Fruit fly (Drosophila melanogaster) whole organism, adult: ENCODE results near the gene CG9682.
A peak's percentile ranks its signal among the peaks of the same experiment; 100 is the strongest.

Source experiments
- CG14711 ChIP-seq: fragments of 200-800 bp; sonication (Bioruptor generic); optimal IDR thresholded peaks from 2 replicates; lab custom pipeline; 2018; ENCODE audit warnings: missing biosample characterization, mild to moderate bottlenecking, missing genetic modification characterization, moderate library complexity
- CG5204 ChIP-seq: fragments of 200-800 bp; sonication (Bioruptor generic); optimal IDR thresholded peaks from 2 replicates; lab custom pipeline; 2016; ENCODE audit warnings: missing biosample characterization, missing genetic modification characterization
- CG7101 ChIP-seq: fragments of 200-800 bp; sonication (Bioruptor generic); optimal IDR thresholded peaks from 2 replicates; lab custom pipeline; 2018; ENCODE audit warnings: missing biosample characterization, mild to moderate bottlenecking, missing genetic modification characterization, moderate library complexity
- Hr96 ChIP-seq: fragments of 200-800 bp; sonication (Bioruptor generic); optimal IDR thresholded peaks from 2 replicates; lab custom pipeline; 2016; ENCODE audit warnings: missing biosample characterization, missing genetic modification characterization
- bab1 ChIP-seq: fragments of 200-800 bp; sonication (Bioruptor generic); optimal IDR thresholded peaks from 3 replicates; lab custom pipeline; 2019; ENCODE audit warnings: missing biosample characterization, mild to moderate bottlenecking, missing genetic modification characterization, moderate library complexity
- cic ChIP-seq: fragments of 200-800 bp; sonication (Bioruptor generic); optimal IDR thresholded peaks from 2 replicates; lab custom pipeline; 2017; ENCODE audit warnings: missing biosample characterization, mild to moderate bottlenecking, missing genetic modification characterization, moderate library complexity
- cnc ChIP-seq, 2 experiments: fragments of >200 bp; optimal IDR thresholded peaks; 2 replicates each; lab custom pipeline; 2017
- kay ChIP-seq: fragments of 200-800 bp; sonication (Bioruptor generic); peaks from one replicate; lab custom pipeline; 2016; ENCODE audit warnings: missing biosample characterization, missing genetic modification characterization, borderline replicate concordance
- ovo ChIP-seq: fragments of 200-800 bp; sonication (Bioruptor generic); optimal IDR thresholded peaks from 2 replicates; lab custom pipeline; 2016; ENCODE audit warnings: missing biosample characterization, missing genetic modification characterization
- pad ChIP-seq: fragments of 200-800 bp; sonication (Bioruptor generic); optimal IDR thresholded peaks from 3 replicates; lab custom pipeline; 2017; ENCODE audit warnings: missing biosample characterization, missing genetic modification characterization, mild to moderate bottlenecking, moderate library complexity, missing genetic modification reagents

The CG9682 gene

DNA sequence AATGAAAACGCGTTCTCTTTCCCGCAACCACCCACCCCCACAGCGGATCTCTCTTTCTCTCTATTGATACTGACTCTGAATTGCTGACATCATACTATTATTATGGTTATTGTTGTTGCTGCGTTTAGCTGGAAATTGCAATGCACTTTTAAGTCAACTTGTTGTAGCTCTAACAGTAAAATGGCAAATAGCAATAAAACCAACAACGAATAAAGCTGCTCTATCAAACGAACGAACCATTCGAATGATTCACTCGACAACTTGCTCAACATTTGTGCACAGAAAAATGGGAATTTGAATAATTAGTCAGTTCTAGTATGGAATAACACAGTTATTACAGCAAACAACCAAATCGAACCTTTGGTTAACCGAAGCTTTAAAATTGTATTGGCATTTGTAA is 46.1 kb downstream of the CG9682 start:
- TF ChIP-seq ovo (GFP tag; lab: Kevin White, UChicago) (peak; percentile 39), kay (peak; percentile 95), cic (peak; percentile 7), pad (GFP tag; lab: Kevin White, UChicago) (no peak), CG7101 (tag; lab: Kevin White, UChicago) (no peak), CG14711 (tag; lab: Kevin White, UChicago) (no peak), cnc (optimal IDR thresholded peaks at IDR 0.05; lab: Kevin White, UChicago) (no peak), Hr96 (GFP tag; lab: Kevin White, UChicago) (no peak), CG5204 (GFP tag; lab: Kevin White, UChicago) (no peak)

DNA sequence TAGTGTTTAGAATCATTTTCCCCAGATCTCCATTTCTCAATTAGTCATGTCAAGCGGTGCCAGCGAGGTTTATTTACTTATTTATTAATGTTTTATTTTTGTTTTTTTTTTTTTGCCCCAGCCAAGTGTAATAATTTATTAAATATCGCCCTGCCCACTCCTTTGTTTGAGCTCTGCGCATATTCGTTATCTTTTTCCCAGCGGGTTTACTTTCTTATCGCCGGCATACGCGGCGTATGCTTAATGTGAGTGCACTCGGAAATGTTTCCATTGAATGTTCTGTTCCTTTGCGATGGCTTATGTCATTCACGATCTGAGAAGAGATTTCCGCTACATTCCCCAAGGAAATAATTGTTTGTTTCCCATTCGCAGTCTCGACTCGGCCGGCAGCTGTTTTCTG is 46.9 kb downstream of the CG9682 start:
- no peak for TF ChIP-seq Hr96 (GFP tag; lab: Kevin White, UChicago)
- TF ChIP-seq bab1 = no peak
- TF ChIP-seq kay = peak; percentile 51
